Worm (Caenorhabditis elegans): ENCODE data around the gene srx-90.

Gene srx-90

DNA sequence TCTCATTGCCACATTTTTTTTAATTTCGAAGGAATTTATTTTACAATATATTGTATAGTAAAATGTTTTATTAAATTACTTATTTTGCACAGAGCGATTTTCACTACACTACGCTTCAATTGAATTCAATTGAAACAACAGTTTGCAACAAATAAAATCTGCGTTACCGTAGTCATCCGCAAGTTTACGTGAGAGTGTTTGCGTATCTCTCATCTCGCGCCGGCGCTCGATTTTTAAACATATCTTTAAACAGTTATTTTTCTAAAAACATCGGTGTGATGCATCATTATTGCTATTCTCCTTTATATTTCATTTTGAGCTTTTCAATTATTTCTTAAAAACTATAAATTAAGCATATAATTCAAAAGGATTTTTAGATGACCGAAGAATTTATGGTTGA, 26.7 kb upstream of the srx-90 start, which contains the start of gene duo-1:
TSS of gene duo-1 (plus strand) at position 371 of the 400 bp plus-strand sequence.
- TF ChIP-seq arid-1 (GFP tag; conservative IDR thresholded peaks at IDR 0.05) (no peak), nhr-11 (tag; optimal IDR thresholded peaks at IDR 0.05) (no peak), unc-130 (GFP tag; optimal IDR thresholded peaks at IDR 0.05) (peak; percentile 46)

DNA sequence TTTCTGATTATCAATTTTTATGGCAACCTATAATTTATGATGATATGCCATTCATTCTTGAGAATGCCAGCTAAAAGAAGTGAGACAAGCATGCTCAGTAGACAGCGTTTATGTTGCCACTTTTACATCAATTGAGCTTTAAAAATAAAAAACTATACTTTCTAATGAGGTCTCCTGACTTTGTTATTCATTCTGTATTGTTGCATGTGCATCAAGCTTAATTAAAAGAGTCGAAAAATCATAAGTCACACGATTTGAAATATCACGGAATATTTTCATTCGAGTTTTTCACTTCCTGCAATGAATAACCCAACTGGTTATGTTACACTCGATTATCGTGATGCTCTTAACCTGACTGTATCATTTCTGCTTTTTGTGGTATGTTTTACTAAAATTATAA, 18.3 kb upstream of the srx-90 start, which contains the start of gene srx-86:
TSS of gene srx-86 (plus strand) at position 301 of the 400 bp plus-strand sequence.
- TF ChIP-seq zfp-3 (GFP tag; conservative IDR thresholded peaks at IDR 0.05): no peak
- TF ChIP-seq lin-29 (GFP tag; IDR thresholded peaks at IDR 0.05): no peak
- no peak for TF ChIP-seq nhr-77 (tag; optimal IDR thresholded peaks at IDR 0.05)
- no peak for TF ChIP-seq spr-3 (GFP tag; optimal IDR thresholded peaks at IDR 0.05)
- no peak for TF ChIP-seq ctbp-1 (GFP tag; IDR thresholded peaks at IDR 0.05)
- no peak for TF ChIP-seq dve-1 (tag; optimal IDR thresholded peaks at IDR 0.05; ENCODE audit: insufficient read depth)
- no peak for TF ChIP-seq duxl-1 (tag; optimal IDR thresholded peaks at IDR 0.05; ENCODE audit: poor library complexity)
- no peak for TF ChIP-seq Y105C5A.15 (GFP tag; IDR thresholded peaks at IDR 0.05)
- TF ChIP-seq zag-1 (tag; optimal IDR thresholded peaks at IDR 0.05): no peak

DNA sequence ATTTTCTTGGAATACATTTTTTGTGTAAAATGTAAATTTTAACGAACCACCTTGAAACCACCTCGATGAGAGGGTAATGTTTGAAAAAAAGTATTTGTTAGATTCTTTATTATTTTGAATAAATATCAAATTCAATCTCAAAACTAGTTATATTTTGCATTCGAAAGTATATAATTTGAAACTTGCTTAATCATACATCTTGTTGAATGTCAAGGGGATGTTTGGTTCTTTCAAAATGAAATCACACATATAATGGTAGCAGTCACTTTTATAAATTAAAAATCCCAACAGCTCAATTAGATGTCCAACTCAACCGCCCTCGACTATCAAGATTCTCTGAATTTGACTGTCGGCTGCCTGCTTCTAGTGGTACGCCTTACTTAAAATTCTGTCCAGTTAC, 16.4 kb upstream of the srx-90 start, which contains the start of gene srx-87:
TSS of gene srx-87 (plus strand) at position 301 of the 400 bp plus-strand sequence.
- no peak for TF ChIP-seq daf-16 (GFP tag; optimal IDR thresholded peaks at IDR 0.05)
- TF ChIP-seq daf-16 (tag; optimal IDR thresholded peaks at IDR 0.05): no peak
- no peak for TF ChIP-seq Y5F2A.4 (GFP tag; optimal IDR thresholded peaks at IDR 0.05)

DNA sequence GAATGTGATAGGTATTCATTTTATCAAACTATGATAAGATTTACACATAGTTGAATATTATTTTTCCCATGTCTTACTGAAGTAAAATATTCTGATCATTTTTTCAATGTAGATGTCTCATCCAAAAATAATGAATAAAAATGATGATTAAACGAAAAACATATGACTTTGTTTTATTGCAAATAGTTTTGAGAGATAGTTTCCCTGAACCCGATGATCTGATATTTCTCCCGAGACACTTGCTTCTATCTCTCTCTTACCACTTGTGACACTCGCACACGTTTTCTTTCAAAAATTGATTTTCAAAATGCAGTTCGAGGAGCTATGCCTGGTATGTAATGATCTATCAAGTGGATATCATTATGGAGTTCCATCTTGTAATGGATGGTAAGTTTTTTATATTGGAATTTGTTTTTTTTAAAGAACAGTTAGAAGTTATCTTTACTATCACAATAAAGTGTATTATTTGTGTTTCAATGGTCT, 10.7 kb upstream of the srx-90 start, which contains the start of the genes nhr-101 and pms-2:
TSS of gene nhr-101 (plus strand) at position 308 of the 483 bp plus-strand sequence.
TSS of gene pms-2 (minus strand) at position 433 of the 483 bp plus-strand sequence.
- TF ChIP-seq nhr-102 (tag; optimal IDR thresholded peaks at IDR 0.05): no peak
- TF ChIP-seq mdl-1 (tag; optimal IDR thresholded peaks at IDR 0.05): peak in 1 of 2 experiments; percentile 53
- TF ChIP-seq hlh-30 (tag; optimal IDR thresholded peaks at IDR 0.05; ENCODE audit: insufficient read depth): peak; percentile 73
- peak; percentile 22 for TF ChIP-seq nhr-28 (tag; optimal IDR thresholded peaks at IDR 0.05)
- TF ChIP-seq lin-13 (GFP tag; optimal IDR thresholded peaks at IDR 0.05): no peak
- TF ChIP-seq dmd-6 (GFP tag; IDR thresholded peaks at IDR 0.05): peak; percentile 32
- TF ChIP-seq mxl-3 (GFP tag; optimal IDR thresholded peaks at IDR 0.05): peak; percentile 61

DNA sequence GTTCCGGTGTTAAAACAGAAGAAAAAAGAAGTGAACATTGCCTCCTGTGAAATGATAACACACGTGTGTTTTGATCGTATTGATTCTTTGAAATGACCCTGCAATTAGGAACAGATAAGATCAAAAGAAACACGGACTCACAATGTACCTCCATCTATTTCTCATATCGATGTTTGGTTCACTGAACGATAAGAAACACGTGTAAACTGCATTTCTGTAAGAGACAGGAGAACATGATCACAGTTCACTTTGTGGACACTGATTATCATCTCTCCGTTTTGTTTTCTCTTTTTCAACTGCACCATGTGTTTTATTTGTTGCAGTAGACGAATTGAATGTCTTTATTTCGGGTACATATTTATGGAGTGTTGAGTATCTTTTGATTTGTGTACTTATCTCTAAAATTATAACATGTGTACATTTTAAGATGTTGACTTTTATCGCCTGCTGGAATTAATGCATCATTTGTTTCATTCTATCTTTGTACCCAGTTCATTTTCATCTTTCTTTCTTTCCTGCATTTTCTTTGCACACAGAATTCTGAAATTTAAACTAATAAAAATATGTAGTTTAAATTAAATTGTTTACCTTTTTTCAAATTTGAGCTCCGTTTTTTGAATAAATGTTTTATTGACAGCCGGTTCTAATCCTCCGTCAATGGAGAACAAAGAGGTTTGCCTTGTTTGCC, 8.0 kb upstream of the srx-90 start, which contains the start of the genes H12C20.7 and nhr-68:
TSS of gene H12C20.7 (minus strand) at position 188 of the 688 bp plus-strand sequence.
TSS of gene nhr-68 (plus strand) at position 638 of the 688 bp plus-strand sequence.
- TF ChIP-seq dmd-8 (GFP tag; IDR thresholded peaks at IDR 0.05): 0 out of 2 replicates have a peak, but pooled peaks have one; percentile 26
- peak; percentile 38 to 98 for TF ChIP-seq mdl-1 (tag; optimal IDR thresholded peaks at IDR 0.05)
- peak; percentile 66; the same call in 1 of the 2 replicates for TF ChIP-seq lin-29 (GFP tag; IDR thresholded peaks at IDR 0.05)
- TF ChIP-seq nhr-77 (tag; optimal IDR thresholded peaks at IDR 0.05): peak; percentile 88
- no peak for TF ChIP-seq daf-8 (GFP tag; IDR thresholded peaks at IDR 0.05)
- TF ChIP-seq fos-1 (tag; optimal IDR thresholded peaks at IDR 0.05): peak; percentile 21
- TF ChIP-seq zip-11 (GFP tag; IDR thresholded peaks at IDR 0.05): no peak
- TF ChIP-seq F49E8.2 (tag; optimal IDR thresholded peaks at IDR 0.05; ENCODE audit: borderline replicate concordance): no peak
- no peak for TF ChIP-seq tag-97 (GFP tag; IDR thresholded peaks at IDR 0.05)
- TF ChIP-seq hmg-1.1 (GFP tag; IDR thresholded peaks at IDR 0.05): no peak
- TF ChIP-seq unc-62 (GFP tag; optimal IDR thresholded peaks at IDR 0.05 in 1 of 2): peak in 1 of 2 experiments; percentile 99
- TF ChIP-seq unc-62 (tag; optimal IDR thresholded peaks at IDR 0.05): no peak
- no peak for TF ChIP-seq F26F4.8 (GFP tag; conservative IDR thresholded peaks at IDR 0.05)
- TF ChIP-seq pqm-1 (tag; optimal IDR thresholded peaks at IDR 0.05): peak; percentile 59
- TF ChIP-seq aha-1 (tag): peak; percentile 99
- TF ChIP-seq hif-1 (tag; optimal IDR thresholded peaks at IDR 0.05): peak in 1 of 2 experiments; percentile 16
- peak; percentile 90 for TF ChIP-seq mdt-29 (GFP tag; IDR thresholded peaks at IDR 0.05)
- TF ChIP-seq saeg-2 (GFP tag; IDR thresholded peaks at IDR 0.05): peak; percentile 96
- TF ChIP-seq ceh-20 (GFP tag; IDR thresholded peaks at IDR 0.05): peak; percentile 94
- no peak for TF ChIP-seq zfp-2 (tag; optimal IDR thresholded peaks at IDR 0.05)
- TF ChIP-seq nhr-6 (tag; optimal IDR thresholded peaks at IDR 0.05): peak; percentile 48
- no peak for TF ChIP-seq nhr-111 (GFP tag; optimal IDR thresholded peaks at IDR 0.05)
- no peak for TF ChIP-seq unc-130 (GFP tag; optimal IDR thresholded peaks at IDR 0.05)
- TF ChIP-seq ceh-32 (tag; optimal IDR thresholded peaks at IDR 0.05; ENCODE audit: poor library complexity): no peak
